Fruit fly (Drosophila melanogaster): ENCODE data around the gene Cyp4e3.
A peak's percentile ranks its signal among the peaks of the same experiment; 100 is the strongest.

The Cyp4e3 gene

DNA sequence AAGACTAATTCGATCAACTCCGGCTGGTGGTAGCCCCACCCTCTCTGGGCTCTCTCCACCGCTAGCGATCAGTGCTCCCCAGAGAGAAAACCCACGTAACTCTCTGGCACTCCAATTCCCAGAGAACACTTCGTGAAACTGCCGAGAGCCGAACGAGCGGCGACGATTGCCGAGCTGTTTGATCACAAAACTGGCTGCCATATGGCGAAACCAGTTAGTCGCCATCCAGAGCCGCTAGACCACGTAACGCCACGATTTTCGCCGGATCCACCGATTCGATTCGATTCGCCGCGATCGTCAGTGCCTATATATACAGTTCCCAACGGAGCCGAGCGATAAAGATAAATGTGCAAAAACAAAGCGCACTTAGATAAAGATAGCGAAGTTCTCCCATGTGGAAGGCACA lies 32.3 kb upstream of the Cyp4e3 start, which contains the start of gene IP3K1 (continued):
- TF ChIP-seq HLH4C (GFP tag; IDR thresholded peaks at IDR 0.05; ENCODE audit: partially characterized antibody) (peak; percentile 35; the same call in 1 of the 3 replicates), salm (tag; optimal IDR thresholded peaks at IDR 0.05) (peak; percentile 43), nau (GFP tag; optimal IDR thresholded peaks at IDR 0.05) (peak; percentile 52), ken (GFP tag; IDR thresholded peaks at IDR 0.05) (no peak), CG2199 (GFP tag; IDR thresholded peaks at IDR 0.05) (0 out of 3 replicates have a peak, but pooled peaks have one; percentile 70), CG18476 (GFP tag; optimal IDR thresholded peaks at IDR 0.05) (no peak), BtbVII (GFP tag; optimal IDR thresholded peaks at IDR 0.05) (peak; percentile 62), dysf (GFP tag; IDR thresholded peaks at IDR 0.05) (peak; percentile 32; the same call in 1 of the 3 replicates), amos (GFP tag; IDR thresholded peaks at IDR 0.05; ENCODE audit: partially characterized antibody) (peak; percentile 51; the same call in 1 of the 2 replicates), trem (tag; optimal IDR thresholded peaks at IDR 0.05) (peak; percentile 33), CG17568 (GFP tag; optimal IDR thresholded peaks at IDR 0.05) (peak; percentile 32), Ada2b (GFP tag; IDR thresholded peaks at IDR 0.05) (peak; percentile 39; the same call in 1 of the 2 replicates), CG17359 (tag; optimal IDR thresholded peaks at IDR 0.05) (peak; percentile 26), Rfx (GFP tag; IDR thresholded peaks at IDR 0.05) (peak; percentile 73), NC2α (GFP tag; optimal IDR thresholded peaks at IDR 0.05) (peak; percentile 28), CG1529 (GFP tag; optimal IDR thresholded peaks at IDR 0.05) (peak; percentile 13), NFAT (GFP tag; IDR thresholded peaks at IDR 0.05) (peak; percentile 39; the same call in 1 of the 2 replicates), z (GFP tag; IDR thresholded peaks at IDR 0.05) (0 out of 3 replicates have a peak, but pooled peaks have one; percentile 40), Oaz (GFP tag; IDR thresholded peaks at IDR 0.05) (no peak), CG6813 (GFP tag; optimal IDR thresholded peaks at IDR 0.05) (peak; percentile 27), caup (GFP tag; optimal IDR thresholded peaks at IDR 0.05; ENCODE audit: severe bottlenecking) (peak; percentile 58), lmd (GFP tag; IDR thresholded peaks at IDR 0.05) (peak; percentile 15; the same call in 1 of the 2 replicates), Med (GFP tag) (peak; percentile 93), CG8290 (GFP tag; optimal IDR thresholded peaks at IDR 0.05) (peak; percentile 47), CG8290 (tag; optimal IDR thresholded peaks at IDR 0.05) (peak in 1 of 2 experiments; percentile 88), tx (GFP tag; optimal IDR thresholded peaks at IDR 0.05) (peak; percentile 66), sqz (GFP tag; optimal IDR thresholded peaks at IDR 0.05) (peak; percentile 25), CG7271 (tag; optimal IDR thresholded peaks at IDR 0.05) (no peak), CG14441 (GFP tag; IDR thresholded peaks at IDR 0.05) (peak; percentile 49; the same call in 1 of the 2 replicates), hbn (GFP tag; IDR thresholded peaks at IDR 0.05; ENCODE audit: partially characterized antibody) (peak; percentile 51; the same call in 1 of the 2 replicates), her (GFP tag; optimal IDR thresholded peaks at IDR 0.05) (peak; percentile 61), jing (GFP tag; optimal IDR thresholded peaks at IDR 0.05) (no peak), HHEX (GFP tag; optimal IDR thresholded peaks at IDR 0.05) (peak; percentile 37), CG11504 (tag; optimal IDR thresholded peaks at IDR 0.05) (no peak), ab (GFP tag; optimal IDR thresholded peaks at IDR 0.05) (no peak), yki (optimal IDR thresholded peaks at IDR 0.05) (peak; percentile 86), scrt (GFP tag; optimal IDR thresholded peaks at IDR 0.05) (peak; percentile 15), ap (GFP tag; IDR thresholded peaks at IDR 0.05) (0 out of 2 replicates have a peak, but pooled peaks have one; percentile 8), CG3163 (GFP tag; optimal IDR thresholded peaks at IDR 0.05) (no peak)

DNA sequence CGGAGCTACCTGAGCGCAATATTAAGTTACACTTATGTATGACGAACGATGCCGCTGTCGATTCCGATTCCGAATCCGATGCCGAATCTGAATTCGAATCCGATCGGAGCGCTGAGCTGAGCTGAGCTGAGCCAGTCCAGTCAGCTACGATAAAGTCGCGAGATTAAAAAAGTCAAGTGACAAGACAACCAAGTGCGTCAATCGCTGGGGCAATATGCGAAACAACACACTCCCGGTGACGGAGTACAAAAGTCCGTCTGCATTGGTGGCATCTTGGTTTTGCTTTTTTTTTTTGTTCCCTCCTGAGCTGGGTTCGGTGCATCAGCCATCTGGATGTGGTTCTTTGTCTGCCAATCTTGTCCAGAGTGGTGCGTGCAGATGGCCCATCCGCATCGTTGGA lies 29.9 kb upstream of the Cyp4e3 start:
- TF ChIP-seq Deaf1 (tag; optimal IDR thresholded peaks at IDR 0.05): peak; percentile 20
- no peak for TF ChIP-seq zen2 (GFP tag; IDR thresholded peaks at IDR 0.05; ENCODE audit: partially characterized antibody)
- TF ChIP-seq pros (GFP tag; optimal IDR thresholded peaks at IDR 0.05): no peak
- TF ChIP-seq Mes4 (GFP tag; optimal IDR thresholded peaks at IDR 0.05): no peak
- TF ChIP-seq crp (GFP tag; optimal IDR thresholded peaks at IDR 0.05): no peak
- peak; percentile 60 for TF ChIP-seq Ets65A (GFP tag)
- TF ChIP-seq nom (GFP tag; optimal IDR thresholded peaks at IDR 0.05): peak; percentile 33

Data from whole organism, embryonic.